Fruit fly (Drosophila melanogaster) S2 (cell line): Measurements from ENCODE around the gene CG10477.

Experiments
- CG8478 ChIP-seq: fragments of >200 bp; optimal IDR thresholded peaks from 2 replicates; lab custom pipeline; 2018
- CTCF ChIP-seq, 2 experiments: fragments of >200 bp; optimal IDR thresholded peaks; 2 replicates each; lab custom pipeline; 2018

dm6 chr3L:6034916-6035315, 505 bp upstream of the CG10477 start, which contains the start of gene yip7:
- TF ChIP-seq CG8478 (lab: Kevin White, UChicago) (no peak), CTCF (optimal IDR thresholded peaks at IDR 0.05; lab: Kevin White, UChicago) (no peak)
